Fruit fly (Drosophila melanogaster): Measurements from ENCODE around the gene cv-d.
A peak's percentile ranks its signal among the peaks of the same experiment; 100 is the strongest.

Gene cv-d

DNA sequence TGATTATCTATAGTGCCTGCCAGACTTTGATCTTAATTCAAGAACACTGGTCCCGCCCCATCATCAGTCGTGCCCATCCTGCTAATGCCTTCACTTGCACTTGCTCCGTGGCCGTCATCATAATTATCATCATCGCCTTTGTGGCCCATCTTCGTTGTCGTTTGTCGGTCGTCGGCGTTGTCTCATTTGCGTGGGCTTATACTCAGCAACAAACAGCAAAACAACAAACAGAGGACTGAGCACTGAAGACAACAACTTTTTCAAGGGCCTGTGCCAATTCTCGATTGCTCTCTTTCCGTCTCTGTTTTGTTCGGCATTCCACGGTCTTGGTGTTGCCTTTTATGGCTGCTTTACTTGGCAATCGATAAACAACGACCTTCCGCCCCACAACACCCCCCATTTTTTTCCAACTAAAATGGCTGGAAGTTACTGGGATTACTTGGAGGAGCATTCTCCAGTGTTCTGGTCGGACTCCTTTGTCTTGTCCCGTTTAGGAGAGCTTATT, 45.5 kb downstream of the cv-d start (continued):
- no peak for TF ChIP-seq Ets97D (GFP tag; optimal IDR thresholded peaks at IDR 0.05)

- TF ChIP-seq Elba2 (GFP tag; optimal IDR thresholded peaks at IDR 0.05) (no peak), CG7786 (GFP tag; optimal IDR thresholded peaks at IDR 0.05) (no peak), abd-A (tag; optimal IDR thresholded peaks at IDR 0.05) (peak; percentile 32)
These were observed 46.1 kb downstream of the cv-d start for dm6 chr3R:15807306-15807705.

dm6 chr3R:15806341-15806740, 47.0 kb downstream of the cv-d start:
- no peak for TF ChIP-seq CG2202 (tag; optimal IDR thresholded peaks at IDR 0.05)
- TF ChIP-seq CG11723 (GFP tag; optimal IDR thresholded peaks at IDR 0.05), result no peak
- peak; percentile 68 for TF ChIP-seq D19A (tag; optimal IDR thresholded peaks at IDR 0.05)
- no peak for TF ChIP-seq bcd (GFP tag; optimal IDR thresholded peaks at IDR 0.05)
- TF ChIP-seq Hr78 (GFP tag; optimal IDR thresholded peaks at IDR 0.05), result no peak

DNA sequence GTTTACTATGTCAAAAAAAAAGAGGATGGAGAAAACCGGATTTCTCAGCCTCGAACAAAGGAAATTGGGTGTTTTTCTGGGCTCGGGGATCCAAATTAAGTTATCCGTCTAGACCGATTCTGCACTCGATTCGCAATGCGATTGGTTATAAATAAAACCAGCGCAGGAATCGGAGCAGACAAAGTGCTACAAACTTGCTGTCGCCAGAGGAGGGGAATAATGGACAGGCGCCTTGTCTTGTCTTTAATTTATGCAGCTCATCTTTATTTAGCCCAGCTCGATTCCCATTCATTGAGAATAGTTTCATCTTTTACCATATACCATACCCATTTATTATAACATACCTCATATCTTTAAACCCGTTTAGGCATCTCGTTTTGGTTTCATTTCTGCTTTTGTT, 48.7 kb downstream of the cv-d start:
- TF ChIP-seq Xrp1 (GFP tag; IDR thresholded peaks at IDR 0.05), result no peak
- no peak for TF ChIP-seq pan (optimal IDR thresholded peaks at IDR 0.05)
- TF ChIP-seq pan (GFP tag; optimal IDR thresholded peaks at IDR 0.05 in 1 of 2, IDR thresholded peaks at IDR 0.05 in 1 of 2), result peak in 1 of 2 experiments; percentile 13

DNA sequence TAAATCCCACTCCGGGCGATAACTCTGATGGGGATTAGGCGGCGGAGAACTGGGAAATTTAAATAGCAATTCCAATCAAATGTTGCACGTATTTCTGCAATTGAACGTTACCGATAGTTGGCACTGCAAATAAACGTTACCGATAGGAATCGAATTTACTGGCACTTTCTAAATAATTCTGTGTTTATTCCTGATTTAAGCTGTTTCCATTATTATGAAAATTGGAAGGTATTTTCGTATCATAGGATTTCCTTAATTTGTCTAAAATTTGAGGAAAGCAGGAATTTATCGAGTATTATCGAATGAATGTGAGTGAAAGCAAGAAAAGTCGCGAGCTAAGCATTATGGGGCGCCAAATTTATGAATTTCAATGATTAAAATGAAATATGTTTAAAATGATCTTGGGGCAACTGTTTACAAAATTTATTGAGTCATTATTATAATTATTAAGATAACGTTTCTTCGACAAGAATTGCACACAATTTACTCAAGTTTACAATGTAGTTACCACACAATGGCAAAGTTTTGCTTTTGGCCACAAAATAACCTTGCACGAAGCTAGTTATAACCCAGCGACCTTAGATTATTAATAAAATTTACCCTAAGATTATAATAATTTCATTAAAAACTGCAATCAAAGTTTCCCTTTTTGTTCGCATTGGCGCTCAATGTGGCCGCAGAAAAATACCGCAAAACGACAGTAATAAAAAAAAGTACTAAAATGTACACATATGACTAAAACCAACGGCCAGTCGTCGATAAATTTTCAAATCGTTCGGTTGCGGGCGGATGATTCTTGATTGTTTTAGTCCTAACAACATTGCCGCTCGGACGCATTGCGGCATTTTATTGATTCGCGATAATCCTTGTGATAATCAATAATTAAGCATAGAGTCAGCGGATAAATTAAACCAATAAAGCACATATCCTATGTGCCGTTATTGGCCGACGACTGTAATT, 49.6 kb downstream of the cv-d start, which contains the start of gene alpha-Man-IIb:
Gene alpha-Man-IIb, plus strand, starts transcription at position 747 of the 960 bp plus-strand sequence.
- no peak for TF ChIP-seq CG30431 (GFP tag; optimal IDR thresholded peaks at IDR 0.05)
- TF ChIP-seq CG8924 (tag; optimal IDR thresholded peaks at IDR 0.05), result peak; percentile 56
- TF ChIP-seq Mrtf (GFP tag; IDR thresholded peaks at IDR 0.05), result peak; percentile 39; the same call in 1 of the 3 replicates
- no peak for TF ChIP-seq pfk (GFP tag; optimal IDR thresholded peaks at IDR 0.05)
- TF ChIP-seq CG13287 (GFP tag; IDR thresholded peaks at IDR 0.05; ENCODE audit: partially characterized antibody), result peak; percentile 91
- TF ChIP-seq CG10565 (GFP tag; optimal IDR thresholded peaks at IDR 0.05), result no peak
- no peak for TF ChIP-seq CG31365 (tag; optimal IDR thresholded peaks at IDR 0.05)
- TF ChIP-seq CG14667 (GFP tag; IDR thresholded peaks at IDR 0.05), result no peak
- peak; percentile 2 for TF ChIP-seq ftz-f1 (GFP tag; optimal IDR thresholded peaks at IDR 0.05)
- TF ChIP-seq CG12071 (GFP tag; optimal IDR thresholded peaks at IDR 0.05), result no peak
- peak; percentile 62 for TF ChIP-seq Dref (GFP tag; IDR thresholded peaks at IDR 0.05)
- no peak for TF ChIP-seq p53 (GFP tag; optimal IDR thresholded peaks at IDR 0.05)
- no peak for TF ChIP-seq chn (GFP tag; optimal IDR thresholded peaks at IDR 0.05)
- TF ChIP-seq CkIIα-i1 (GFP tag; IDR thresholded peaks at IDR 0.05), result no peak
- TF ChIP-seq gem (tag; optimal IDR thresholded peaks at IDR 0.05), result no peak
- TF ChIP-seq Hr3 (GFP tag; optimal IDR thresholded peaks at IDR 0.05), result no peak
- TF ChIP-seq nerfin-2 (GFP tag; IDR thresholded peaks at IDR 0.05; ENCODE audit: partially characterized antibody), result peak; percentile 69
- TF ChIP-seq Rx (GFP tag; IDR thresholded peaks at IDR 0.05), result no peak
- peak in 1 of 2 experiments; percentile 52 for TF ChIP-seq Hr51 (GFP tag; optimal IDR thresholded peaks at IDR 0.05)
- TF ChIP-seq CG12659 (GFP tag; optimal IDR thresholded peaks at IDR 0.05), result peak; percentile 77
- no peak for TF ChIP-seq CG15073 (GFP tag; optimal IDR thresholded peaks at IDR 0.05)
- TF ChIP-seq Ets97D (GFP tag; optimal IDR thresholded peaks at IDR 0.05), result peak; percentile 35
- no peak for TF ChIP-seq Oli (tag; optimal IDR thresholded peaks at IDR 0.05)
- TF ChIP-seq klu (GFP tag; IDR thresholded peaks at IDR 0.05), result no peak
- TF ChIP-seq CG10959 (GFP tag; IDR thresholded peaks at IDR 0.05), result no peak
- no peak for TF ChIP-seq CG14014 (GFP tag; IDR thresholded peaks at IDR 0.05)
- TF ChIP-seq CG7963 (GFP tag; IDR thresholded peaks at IDR 0.05; ENCODE audit: partially characterized antibody), result peak; percentile 65; the same call in 2 of the 3 replicates
- no peak for TF ChIP-seq hkb (optimal IDR thresholded peaks at IDR 0.05)
- no peak for TF ChIP-seq hkb (GFP tag; IDR thresholded peaks at IDR 0.05)
- no peak for TF ChIP-seq eyg (GFP tag; optimal IDR thresholded peaks at IDR 0.05)
- TF ChIP-seq CG1792 (GFP tag; optimal IDR thresholded peaks at IDR 0.05), result no peak
